Worm (Caenorhabditis elegans) whole organism, mixed stage, embryonic: ENCODE data around the gene sms-2.

Experiments used
- M03D4.4 ChIP-seq: sonication (generic microtip); optimal IDR thresholded peaks from 2 replicates; lab custom pipeline; 2017; ENCODE audit warnings: mild to moderate bottlenecking, missing genetic modification characterization, missing compliant biosample characterization
- blmp-1 ChIP-seq: fragments of 150-350 bp; optimal IDR thresholded peaks from 2 replicates; lab custom pipeline; 2014; ENCODE audit warnings: missing biosample characterization, missing genetic modification characterization
- ceh-39 ChIP-seq: fragments of 150-350 bp; optimal IDR thresholded peaks from 2 replicates; lab custom pipeline; 2014; ENCODE audit warnings: missing biosample characterization, missing genetic modification characterization
- ceh-83 ChIP-seq: fragments of 200-800 bp; sonication (Bioruptor generic); optimal IDR thresholded peaks from 2 replicates; lab custom pipeline; 2018; ENCODE audit warnings: mild to moderate bottlenecking, missing genetic modification characterization, missing compliant biosample characterization
- ces-1 ChIP-seq: fragments of 150-350 bp; optimal IDR thresholded peaks from 2 replicates; lab custom pipeline; 2014; ENCODE audit warnings: missing biosample characterization, missing genetic modification reagents, missing genetic modification characterization
- cnd-1 ChIP-seq: fragments of 200-800 bp; sonication (Bioruptor generic); optimal IDR thresholded peaks from 2 replicates; lab custom pipeline; 2018; ENCODE audit warnings: mild to moderate bottlenecking, missing genetic modification characterization, missing compliant biosample characterization
- drap-1 ChIP-seq: fragments of 200-800 bp; sonication (Bioruptor generic); optimal IDR thresholded peaks from 3 replicates; lab custom pipeline; 2018; ENCODE audit warnings: mild to moderate bottlenecking, missing genetic modification characterization, missing compliant biosample characterization
- elt-1 ChIP-seq: sonication (generic microtip); optimal IDR thresholded peaks from 2 replicates; lab custom pipeline; 2017; ENCODE audit warnings: missing genetic modification characterization, mild to moderate bottlenecking, missing compliant biosample characterization, antibody characterized with exemption, moderate library complexity, borderline replicate concordance; ENCODE audit not compliant: insufficient read depth
- elt-3 ChIP-seq: fragments of 150-350 bp; optimal IDR thresholded peaks from 2 replicates; lab custom pipeline; 2014; ENCODE audit warnings: missing biosample characterization, missing genetic modification characterization
- flh-1 ChIP-seq: fragments of 200-800 bp; sonication (Bioruptor generic); optimal IDR thresholded peaks from 2 replicates; lab custom pipeline; 2018; ENCODE audit warnings: mild to moderate bottlenecking, missing genetic modification characterization, moderate library complexity, missing compliant biosample characterization
- ham-2 ChIP-seq: fragments of 200-800 bp; sonication (Bioruptor generic); optimal IDR thresholded peaks from 2 replicates; lab custom pipeline; 2018; ENCODE audit warnings: mild to moderate bottlenecking, missing genetic modification characterization, missing compliant biosample characterization
- hlh-1 ChIP-seq: fragments of 150-350 bp; optimal IDR thresholded peaks from 2 replicates; lab custom pipeline; 2014; ENCODE audit warnings: missing biosample characterization, missing genetic modification reagents, missing genetic modification characterization
- lin-32 ChIP-seq: fragments of 200-800 bp; sonication (Bioruptor generic); optimal IDR thresholded peaks from 2 replicates; lab custom pipeline; 2018; ENCODE audit warnings: mild to moderate bottlenecking, missing genetic modification characterization, missing compliant biosample characterization
- lsy-2 ChIP-seq: fragments of 150-350 bp; optimal IDR thresholded peaks from 2 replicates; lab custom pipeline; 2014; ENCODE audit warnings: missing biosample characterization, missing genetic modification characterization
- mep-1 ChIP-seq: fragments of 150-350 bp; optimal IDR thresholded peaks from 2 replicates; lab custom pipeline; 2017; ENCODE audit warnings: missing biosample characterization, missing genetic modification reagents, missing genetic modification characterization, inconsistent platforms
- mls-2 ChIP-seq: sonication (generic microtip); optimal IDR thresholded peaks from 2 replicates; lab custom pipeline; 2016; ENCODE audit warnings: mild to moderate bottlenecking, missing genetic modification characterization, moderate library complexity, missing compliant biosample characterization
- nhr-12 ChIP-seq: fragments of 150-350 bp; optimal IDR thresholded peaks from 2 replicates; lab custom pipeline; 2014; ENCODE audit warnings: missing biosample characterization, missing genetic modification characterization
- nhr-237 ChIP-seq: fragments of 150-350 bp; optimal IDR thresholded peaks from 2 replicates; lab custom pipeline; 2014; ENCODE audit warnings: missing biosample characterization, missing genetic modification characterization
- nhr-76 ChIP-seq: sonication (generic microtip); optimal IDR thresholded peaks from 2 replicates; lab custom pipeline; 2017; ENCODE audit warnings: missing biosample characterization, missing genetic modification characterization
- pha-4 ChIP-seq: fragments of 150-350 bp; optimal IDR thresholded peaks from 2 replicates; lab custom pipeline; 2018; ENCODE audit warnings: missing biosample characterization, missing genetic modification reagents, missing genetic modification characterization
- sem-2 ChIP-seq: fragments of 200-800 bp; sonication (Bioruptor generic); optimal IDR thresholded peaks from 2 replicates; lab custom pipeline; 2018; ENCODE audit warnings: mild to moderate bottlenecking, missing genetic modification characterization, missing compliant biosample characterization
- snpc-4 ChIP-seq: fragments of 150-350 bp; optimal IDR thresholded peaks from 2 replicates; lab custom pipeline; 2014; ENCODE audit warnings: missing biosample characterization, missing genetic modification characterization
- sptf-1 ChIP-seq: sonication (generic microtip); optimal IDR thresholded peaks from 2 replicates; lab custom pipeline; 2017; ENCODE audit warnings: mild to moderate bottlenecking, missing genetic modification characterization, moderate library complexity, missing compliant biosample characterization
- tbx-8 ChIP-seq: fragments of 200-800 bp; sonication (Bioruptor generic); optimal IDR thresholded peaks from 2 replicates; lab custom pipeline; 2018; ENCODE audit warnings: mild to moderate bottlenecking, missing genetic modification characterization, moderate library complexity, missing compliant biosample characterization
- unc-120 ChIP-seq: sonication (generic microtip); optimal IDR thresholded peaks from 2 replicates; lab custom pipeline; 2017; ENCODE audit warnings: missing genetic modification characterization, missing compliant biosample characterization; ENCODE audit not compliant: poor library complexity, severe bottlenecking
- unc-39 ChIP-seq: fragments of 150-350 bp; optimal IDR thresholded peaks from 2 replicates; lab custom pipeline; 2014; ENCODE audit warnings: missing biosample characterization, missing genetic modification characterization
- unc-62 ChIP-seq: fragments of 150-350 bp; optimal IDR thresholded peaks from 2 replicates; lab custom pipeline; 2014; ENCODE audit warnings: missing biosample characterization, missing genetic modification reagents, missing genetic modification characterization
- zip-8 ChIP-seq: fragments of 150-350 bp; optimal IDR thresholded peaks from 2 replicates; lab custom pipeline; 2014; ENCODE audit warnings: missing biosample characterization, missing genetic modification characterization
- ztf-11 ChIP-seq: fragments of 150-350 bp; optimal IDR thresholded peaks from 2 replicates; lab custom pipeline; 2014; ENCODE audit warnings: missing biosample characterization, missing genetic modification characterization

sms-2 gene

ce11 chrX:947885-948284 lies 798 bp downstream of the sms-2 start:
- no peak for TF ChIP-seq sptf-1
- TF ChIP-seq flh-1 (GFP tag; lab: Kevin White, UChicago): no peak
- TF ChIP-seq lsy-2: no peak

ce11 chrX:945669-946068 lies 3.0 kb downstream of the sms-2 start:
- TF ChIP-seq sptf-1: no peak
- TF ChIP-seq nhr-76: no peak
- no peak for TF ChIP-seq mls-2 (tag; lab: Kevin White, UChicago)
- TF ChIP-seq lsy-2: no peak
- TF ChIP-seq unc-120 (tag; lab: Kevin White, UChicago): no peak
- TF ChIP-seq lin-32: no peak
- TF ChIP-seq nhr-237 (tag; lab: Kevin White, UChicago): no peak

ce11 chrX:938269-938883 lies 10.3 kb downstream of the sms-2 start, which contains the start of gene F53H8.3:
F53H8.3 (plus strand) TSS chrX:938543.
- TF ChIP-seq mep-1 (tag; lab: Kevin White, UChicago) (no peak), nhr-12 (tag; lab: Kevin White, UChicago) (no peak), ham-2 (GFP tag; lab: Kevin White, UChicago) (no peak), ztf-11 (tag; lab: Kevin White, UChicago) (no peak), sem-2 (GFP tag; lab: Kevin White, UChicago) (no peak), ces-1 (no peak), lsy-2 (no peak), ceh-39 (tag; lab: Kevin White, UChicago) (no peak), nhr-237 (tag; lab: Kevin White, UChicago) (no peak), zip-8 (no peak), sptf-1 (no peak), elt-3 (no peak), hlh-1 (no peak), cnd-1 (no peak)

- no peak for TF ChIP-seq snpc-4 (tag; lab: Kevin White, UChicago)
- TF ChIP-seq ceh-83 (GFP tag; lab: Kevin White, UChicago): no peak
- no peak for TF ChIP-seq M03D4.4 (tag; lab: Kevin White, UChicago)
Observed at ce11 chrX:936013-936412, 12.7 kb downstream of the sms-2 start.

- TF ChIP-seq unc-39 (tag; lab: Kevin White, UChicago) (no peak), sptf-1 (no peak), unc-120 (tag; lab: Kevin White, UChicago) (no peak), pha-4 (tag; lab: Kevin White, UChicago) (no peak), elt-3 (no peak), snpc-4 (tag; lab: Kevin White, UChicago) (no peak), nhr-237 (tag; lab: Kevin White, UChicago) (no peak), elt-1 (tag; lab: Kevin White, UChicago) (no peak), lin-32 (no peak), drap-1 (GFP tag; lab: Kevin White, UChicago) (no peak), blmp-1 (tag; lab: Kevin White, UChicago) (no peak), tbx-8 (GFP tag; lab: Kevin White, UChicago) (no peak), ces-1 (no peak), hlh-1 (no peak), unc-62 (GFP tag; lab: Kevin White, UChicago) (no peak), cnd-1 (no peak)
Observed at ce11 chrX:933504-933903, 15.2 kb downstream of the sms-2 start, which contains the start of gene F35H12.1. F35H12.1 (plus strand) TSS chrX:933804.

ce11 chrX:932874-933273 lies 15.8 kb downstream of the sms-2 start:
- TF ChIP-seq sem-2 (GFP tag; lab: Kevin White, UChicago) (no peak), ces-1 (peak; percentile 56), unc-120 (tag; lab: Kevin White, UChicago) (peak; percentile 83), sptf-1 (peak; percentile 16), nhr-237 (tag; lab: Kevin White, UChicago) (no peak)
